Worm (Caenorhabditis elegans) whole organism, L2 larva: ENCODE results near the gene mdt-19.

ENCODE experiments used
- ZK546.5 ChIP-seq: sonication (generic microtip); optimal IDR thresholded peaks from 2 replicates; lab custom pipeline; 2017; ENCODE audit warnings: missing biosample characterization, missing genetic modification characterization
- dmd-4 ChIP-seq: sonication (generic microtip); optimal IDR thresholded peaks from 2 replicates; lab custom pipeline; 2017; ENCODE audit warnings: missing biosample characterization, missing genetic modification characterization
- fos-1 ChIP-seq: fragments of 150-350 bp; optimal IDR thresholded peaks from 2 replicates; lab custom pipeline; 2014; ENCODE audit warnings: missing biosample characterization, missing genetic modification characterization
- lsy-2 ChIP-seq, 2 experiments: fragments of 150-350 bp in 1 of 2; sonication (generic microtip) in 1 of 2; optimal IDR thresholded peaks; 2 replicates each; lab custom pipeline; 2014 to 2017; ENCODE audit warnings: missing biosample characterization in 2 of 2, missing genetic modification characterization in 2 of 2
- mdl-1 ChIP-seq, 2 experiments: fragments of 150-350 bp in 1 of 2; sonication (generic microtip) in 1 of 2; optimal IDR thresholded peaks; 2 replicates each; lab custom pipeline; 2017; ENCODE audit warnings: missing biosample characterization in 2 of 2, missing genetic modification characterization in 2 of 2
- nhr-12 ChIP-seq: fragments of 150-350 bp; optimal IDR thresholded peaks from 2 replicates; lab custom pipeline; 2014; ENCODE audit warnings: missing biosample characterization, missing genetic modification characterization
- nhr-23 ChIP-seq: fragments of 150-350 bp; optimal IDR thresholded peaks from 2 replicates; lab custom pipeline; 2014; ENCODE audit warnings: missing biosample characterization, missing genetic modification reagents, missing genetic modification characterization
- nhr-237 ChIP-seq: fragments of 150-350 bp; optimal IDR thresholded peaks from 2 replicates; lab custom pipeline; 2014; ENCODE audit warnings: missing biosample characterization, missing genetic modification characterization
- sem-4 ChIP-seq: fragments of 150-350 bp; optimal IDR thresholded peaks from 2 replicates; lab custom pipeline; 2014; ENCODE audit warnings: missing biosample characterization, missing genetic modification reagents, missing genetic modification characterization
- sma-3 ChIP-seq: sonication (generic microtip); optimal IDR thresholded peaks from 2 replicates; lab custom pipeline; 2016; ENCODE audit warnings: missing genetic modification reagents, missing genetic modification characterization, missing compliant biosample characterization
- sma-9 ChIP-seq, 2 experiments: fragments of 150-350 bp in 1 of 2; sonication (generic microtip) in 1 of 2; optimal IDR thresholded peaks; 2 replicates each; lab custom pipeline; 2014 to 2016; ENCODE audit warnings: missing genetic modification characterization in 2 of 2, mild to moderate bottlenecking in 1 of 2, missing biosample characterization in 1 of 2, missing compliant biosample characterization in 1 of 2, missing genetic modification reagents in 1 of 2, moderate library complexity in 1 of 2
- unc-39 ChIP-seq: fragments of 150-350 bp; optimal IDR thresholded peaks from 2 replicates; lab custom pipeline; 2014; ENCODE audit warnings: missing biosample characterization, missing genetic modification characterization
- unc-62 ChIP-seq: fragments of 150-350 bp; optimal IDR thresholded peaks from 2 replicates; lab custom pipeline; 2014; ENCODE audit warnings: missing biosample characterization, missing genetic modification reagents, missing genetic modification characterization

mdt-19 gene

ce11 chrIII:2651519-2651918, 53.7 kb downstream of the mdt-19 start:
- TF ChIP-seq unc-62 (GFP tag; lab: Kevin White, UChicago) (no peak), ZK546.5 (tag; lab: Kevin White, UChicago) (no peak), dmd-4 (tag; lab: Kevin White, UChicago) (no peak), nhr-23 (tag; lab: Kevin White, UChicago) (no peak), lsy-2 (tag; optimal IDR thresholded peaks at IDR 0.05; lab: Kevin White, UChicago) (no peak), mdl-1 (tag; optimal IDR thresholded peaks at IDR 0.05; lab: Kevin White, UChicago) (no peak), nhr-237 (tag; lab: Kevin White, UChicago) (no peak), sem-4 (tag; lab: Kevin White, UChicago) (no peak), sma-9 (GFP tag; optimal IDR thresholded peaks at IDR 0.05; lab: Kevin White, UChicago) (no peak), sma-9 (tag; optimal IDR thresholded peaks at IDR 0.05; lab: Kevin White, UChicago) (no peak), unc-39 (tag; lab: Kevin White, UChicago) (no peak), sma-3 (peak; percentile 20), fos-1 (tag; lab: Kevin White, UChicago) (peak; percentile 29), nhr-12 (tag; lab: Kevin White, UChicago) (no peak)
